Worm (Caenorhabditis elegans): ENCODE measurements around the gene T14F9.2.

T14F9.2 gene

DNA sequence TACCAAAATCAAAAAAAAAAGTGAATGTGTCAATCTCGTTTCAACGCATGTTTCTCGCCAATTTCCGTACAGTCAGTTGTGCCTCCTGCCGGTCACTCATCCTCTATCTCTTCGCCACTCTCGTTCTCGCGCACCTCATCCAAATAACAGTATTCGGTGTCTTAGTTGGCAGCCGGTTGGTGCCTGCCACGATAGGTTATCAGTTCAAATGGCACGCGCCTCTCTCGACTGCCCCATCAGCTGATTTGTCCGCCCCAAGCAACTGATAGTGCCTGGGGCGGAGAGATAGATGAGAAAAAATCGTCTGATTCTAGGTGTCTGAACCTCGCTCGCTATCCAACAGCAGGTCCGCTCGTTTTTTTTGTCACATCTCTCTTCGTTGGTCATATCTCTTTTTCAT lies 19.0 kb upstream of the T14F9.2 start (continued):
- TF ChIP-seq nhr-77 (tag; optimal IDR thresholded peaks at IDR 0.05), result peak; percentile 52
- TF ChIP-seq nhr-102 (tag; optimal IDR thresholded peaks at IDR 0.05), result peak; percentile 25
- peak; percentile 23 for TF ChIP-seq mep-1 (tag; optimal IDR thresholded peaks at IDR 0.05)
- no peak for TF ChIP-seq dmd-9 (GFP tag; IDR thresholded peaks at IDR 0.05)
- no peak for TF ChIP-seq nhr-42 (GFP tag; IDR thresholded peaks at IDR 0.05)
- TF ChIP-seq ZK546.5 (tag; optimal IDR thresholded peaks at IDR 0.05), result no peak
- no peak for TF ChIP-seq snpc-1.2 (GFP tag; IDR thresholded peaks at IDR 0.05)
- TF ChIP-seq nhr-6 (tag; optimal IDR thresholded peaks at IDR 0.05), result peak; percentile 23
- TF ChIP-seq cey-2 (tag; optimal IDR thresholded peaks at IDR 0.05; ENCODE audit: borderline replicate concordance, insufficient read depth), result no peak
- peak in 1 of 2 experiments; percentile 48 for TF ChIP-seq unc-62 (GFP tag; optimal IDR thresholded peaks at IDR 0.05 in 1 of 2)
- TF ChIP-seq unc-62 (tag; optimal IDR thresholded peaks at IDR 0.05), result no peak
- TF ChIP-seq hmg-1.1 (GFP tag; IDR thresholded peaks at IDR 0.05), result peak; percentile 31; the same call in 1 of the 2 replicates
- TF ChIP-seq lsy-2 (tag; optimal IDR thresholded peaks at IDR 0.05), result peak in 1 of 2 experiments; percentile 21
- TF ChIP-seq daf-16 (GFP tag; optimal IDR thresholded peaks at IDR 0.05), result no peak
- peak; percentile 56 for TF ChIP-seq daf-16 (tag; optimal IDR thresholded peaks at IDR 0.05)
- peak; percentile 60 for TF ChIP-seq dve-1 (tag; optimal IDR thresholded peaks at IDR 0.05; ENCODE audit: insufficient read depth)
- no peak for TF ChIP-seq F37D6.2 (tag; optimal IDR thresholded peaks at IDR 0.05)
- 0 out of 2 replicates have a peak, but pooled peaks have one; percentile 31 for TF ChIP-seq lin-1 (GFP tag; IDR thresholded peaks at IDR 0.05)
- TF ChIP-seq sdz-12 (GFP tag; optimal IDR thresholded peaks at IDR 0.05), result no peak
- TF ChIP-seq vab-7 (GFP tag; IDR thresholded peaks at IDR 0.05), result no peak
- TF ChIP-seq spr-3 (GFP tag; optimal IDR thresholded peaks at IDR 0.05), result no peak
- peak; percentile 72 for TF ChIP-seq aha-1 (tag)

DNA sequence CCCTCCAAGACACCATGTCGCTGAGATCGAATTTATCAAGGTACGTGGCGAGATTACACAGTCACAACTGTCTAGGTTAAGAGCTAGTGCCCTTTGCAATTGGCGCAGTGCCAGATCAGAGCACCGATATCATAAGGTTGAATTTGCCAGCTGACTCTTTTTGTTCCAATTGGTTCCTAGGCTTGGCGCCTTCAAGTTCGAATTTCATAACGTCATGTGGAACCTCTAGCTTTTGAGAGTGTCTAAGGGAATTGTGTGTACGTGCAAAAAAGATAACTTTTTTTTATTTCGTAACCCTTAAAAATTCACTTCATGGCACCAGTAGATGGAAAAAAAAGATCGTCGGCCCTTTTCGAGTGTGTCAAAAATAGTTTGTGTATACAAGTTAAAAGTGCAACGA lies 17.9 kb upstream of the T14F9.2 start:
- TF ChIP-seq unc-62 (GFP tag; optimal IDR thresholded peaks at IDR 0.05 in 1 of 2) (peak in 1 of 2 experiments; percentile 87), unc-62 (tag; optimal IDR thresholded peaks at IDR 0.05) (no peak), hif-1 (tag; optimal IDR thresholded peaks at IDR 0.05) (peak in 1 of 2 experiments; percentile 70), pha-4 (GFP tag; IDR thresholded peaks at IDR 0.05) (no peak), pha-4 (tag; optimal IDR thresholded peaks at IDR 0.05) (no peak), F44E2.7 (GFP tag; IDR thresholded peaks at IDR 0.05) (no peak), zfp-3 (GFP tag; conservative IDR thresholded peaks at IDR 0.05) (no peak)

ce11 chrX:2216662-2217061 lies 17.5 kb upstream of the T14F9.2 start:
- no peak for TF ChIP-seq nhr-25 (tag; optimal IDR thresholded peaks at IDR 0.05; ENCODE audit: borderline replicate concordance, insufficient read depth)
- peak in 1 of 2 experiments; percentile 18 for TF ChIP-seq mdl-1 (tag; optimal IDR thresholded peaks at IDR 0.05)
- TF ChIP-seq D1046.2 (GFP tag; IDR thresholded peaks at IDR 0.05), result no peak
- TF ChIP-seq lin-38 (GFP tag; IDR thresholded peaks at IDR 0.05), result no peak
- TF ChIP-seq tag-97 (GFP tag; IDR thresholded peaks at IDR 0.05), result no peak
- TF ChIP-seq ztf-7 (tag; optimal IDR thresholded peaks at IDR 0.05), result no peak
- TF ChIP-seq ZK546.5 (tag; optimal IDR thresholded peaks at IDR 0.05), result no peak
- no peak for TF ChIP-seq attf-4 (tag; optimal IDR thresholded peaks at IDR 0.05)
- no peak for TF ChIP-seq dmd-8 (GFP tag; IDR thresholded peaks at IDR 0.05)
- peak; percentile 19 for TF ChIP-seq hlh-30 (tag; optimal IDR thresholded peaks at IDR 0.05; ENCODE audit: insufficient read depth)
- no peak for TF ChIP-seq dmd-9 (GFP tag; IDR thresholded peaks at IDR 0.05)
- no peak for TF ChIP-seq sdz-12 (GFP tag; optimal IDR thresholded peaks at IDR 0.05)
- TF ChIP-seq egl-27 (tag; optimal IDR thresholded peaks at IDR 0.05), result no peak
- TF ChIP-seq aha-1 (tag), result peak; percentile 57
- no peak for TF ChIP-seq lin-1 (GFP tag; IDR thresholded peaks at IDR 0.05)
- no peak for TF ChIP-seq nhr-28 (tag; optimal IDR thresholded peaks at IDR 0.05)
- no peak for TF ChIP-seq nhr-76 (tag; optimal IDR thresholded peaks at IDR 0.05)
- TF ChIP-seq nhr-111 (GFP tag; optimal IDR thresholded peaks at IDR 0.05), result no peak
- TF ChIP-seq R02D3.7 (tag; optimal IDR thresholded peaks at IDR 0.05), result no peak
- peak; percentile 24; the same call in 1 of the 2 replicates for TF ChIP-seq lin-29 (GFP tag; IDR thresholded peaks at IDR 0.05)
- no peak for TF ChIP-seq ceh-62 (tag; optimal IDR thresholded peaks at IDR 0.05)
- TF ChIP-seq F26F4.8 (GFP tag; conservative IDR thresholded peaks at IDR 0.05), result peak; percentile 52; the same call in 1 of the 2 replicates
- TF ChIP-seq zip-11 (GFP tag; IDR thresholded peaks at IDR 0.05), result no peak
- TF ChIP-seq set-16 (GFP tag; IDR thresholded peaks at IDR 0.05), result peak; percentile 84
- no peak for TF ChIP-seq ceh-32 (tag; optimal IDR thresholded peaks at IDR 0.05; ENCODE audit: poor library complexity)
- no peak for TF ChIP-seq ctbp-1 (GFP tag; IDR thresholded peaks at IDR 0.05)
- TF ChIP-seq mes-2 (tag; optimal IDR thresholded peaks at IDR 0.05; ENCODE audit: poor library complexity, severe bottlenecking), result peak; percentile 6

Measured in whole organism, L4 larva.